Worm (Caenorhabditis elegans): ENCODE measurements around the gene ntl-4.
A peak's percentile ranks its signal among the peaks of the same experiment; 100 is the strongest.
"Not testable (repeated sequence)": the region's sequence is repeated elsewhere in the genome, so short reads cannot be mapped to it uniquely, and the experiment has no call there.

- TF ChIP-seq blmp-1 (tag; optimal IDR thresholded peaks at IDR 0.05; ENCODE audit: insufficient read depth); ama-1 (optimal IDR thresholded peaks at IDR 0.05); aly-2 (tag; optimal IDR thresholded peaks at IDR 0.05); unc-39 (tag; optimal IDR thresholded peaks at IDR 0.05); zag-1 (tag; optimal IDR thresholded peaks at IDR 0.05); lin-13 (GFP tag; optimal IDR thresholded peaks at IDR 0.05); mab-5 (tag; optimal IDR thresholded peaks at IDR 0.05); snpc-4 (tag; optimal IDR thresholded peaks at IDR 0.05); gmeb-1 (tag; optimal IDR thresholded peaks at IDR 0.05); ztf-11 (tag; optimal IDR thresholded peaks at IDR 0.05): not testable (repeated sequence)
- TF ChIP-seq C34F6.9 (tag; optimal IDR thresholded peaks at IDR 0.05) = peak; percentile 2
Measured at ce11 chrIV:7948290-7948689, 37.9 kb downstream of the ntl-4 start, which contains the start of gene mcm-3AP.
